Fruit fly (Drosophila melanogaster) whole organism, embryonic: ENCODE measurements around the gene CG14731.

ENCODE experiments used
- Aef1 ChIP-seq: fragments of 200-800 bp; sonication (Bioruptor generic); IDR thresholded peaks from 3 replicates; pipeline ENCODE4 v1.3.6; 2022; ENCODE audit warnings: missing biosample characterization, missing genetic modification characterization
- C15 ChIP-seq: fragments of 200-800 bp; sonication (Bioruptor generic); IDR thresholded peaks from 3 replicates; pipeline ENCODE4 v1.3.6; 2022; ENCODE audit warnings: missing biosample characterization, missing genetic modification characterization
- CG10209 ChIP-seq: fragments of 200-800 bp; sonication (Bioruptor generic); optimal IDR thresholded peaks from 3 replicates; lab custom pipeline; 2017; ENCODE audit warnings: missing biosample characterization, mild to moderate bottlenecking, missing genetic modification characterization, missing genetic modification reagents
- CG1024 ChIP-seq: fragments of 200-800 bp; sonication (Bioruptor generic); IDR thresholded peaks from 2 replicates; pipeline ENCODE4 v1.3.6; 2022; ENCODE audit warnings: missing biosample characterization, missing genetic modification characterization
- CG10654 ChIP-seq: fragments of 200-800 bp; sonication (Bioruptor generic); optimal IDR thresholded peaks from 2 replicates; lab custom pipeline; 2016; ENCODE audit warnings: missing biosample characterization, missing genetic modification characterization
- CG11560 ChIP-seq: fragments of 200-800 bp; sonication (Bioruptor generic); IDR thresholded peaks from 3 replicates; pipeline ENCODE4 v1.3.6; 2022; ENCODE audit warnings: missing biosample characterization, missing genetic modification characterization
- CG11695 ChIP-seq: fragments of 200-800 bp; sonication (Bioruptor generic); IDR thresholded peaks from 3 replicates; pipeline ENCODE4 v1.3.6; 2022; ENCODE audit warnings: missing biosample characterization, missing genetic modification characterization
- CG11723 ChIP-seq: fragments of 200-800 bp; sonication (Bioruptor generic); optimal IDR thresholded peaks from 2 replicates; lab custom pipeline; 2017; ENCODE audit warnings: missing biosample characterization, mild to moderate bottlenecking, missing genetic modification characterization
- CG1233 ChIP-seq: fragments of 200-800 bp; sonication (Bioruptor generic); optimal IDR thresholded peaks from 4 replicates; lab custom pipeline; 2018; ENCODE audit warnings: missing biosample characterization, mild to moderate bottlenecking, missing genetic modification characterization
- CG13296 ChIP-seq: fragments of 200-800 bp; sonication (Bioruptor generic); optimal IDR thresholded peaks from 3 replicates; lab custom pipeline; 2018; ENCODE audit warnings: missing biosample characterization, mild to moderate bottlenecking, missing genetic modification characterization
- CG13775 ChIP-seq: fragments of 200-800 bp; sonication (Bioruptor generic); optimal IDR thresholded peaks from 3 replicates; lab custom pipeline; 2017; ENCODE audit warnings: missing biosample characterization, mild to moderate bottlenecking, missing genetic modification characterization
- CG1529 ChIP-seq: fragments of 200-800 bp; sonication (Bioruptor generic); optimal IDR thresholded peaks from 3 replicates; lab custom pipeline; 2018; ENCODE audit warnings: missing biosample characterization, missing genetic modification characterization
- CG15601 ChIP-seq: fragments of 200-800 bp; sonication (Bioruptor generic); optimal IDR thresholded peaks from 3 replicates; lab custom pipeline; 2019; ENCODE audit warnings: missing biosample characterization, mild to moderate bottlenecking, missing genetic modification characterization, moderate library complexity
- CG16779 ChIP-seq: fragments of 200-800 bp; sonication (Bioruptor generic); IDR thresholded peaks from 2 replicates; pipeline ENCODE4 v1.3.6; 2022; ENCODE audit warnings: missing biosample characterization, missing genetic modification characterization
- CG17802 ChIP-seq: fragments of 200-800 bp; sonication (Bioruptor generic); optimal IDR thresholded peaks from 2 replicates; lab custom pipeline; 2018; ENCODE audit warnings: missing biosample characterization, mild to moderate bottlenecking, missing genetic modification characterization, moderate library complexity
- CG1832 ChIP-seq: fragments of 200-800 bp; sonication (Bioruptor generic); optimal IDR thresholded peaks from 2 replicates; lab custom pipeline; 2017; ENCODE audit warnings: missing biosample characterization, mild to moderate bottlenecking, missing genetic modification characterization, inconsistent platforms
- CG18476 ChIP-seq: fragments of 200-800 bp; sonication (Bioruptor generic); optimal IDR thresholded peaks from 2 replicates; lab custom pipeline; 2016; ENCODE audit warnings: missing biosample characterization, mild to moderate bottlenecking, missing genetic modification characterization
- CG18599 ChIP-seq: fragments of 200-800 bp; sonication (Bioruptor generic); optimal IDR thresholded peaks from 3 replicates; lab custom pipeline; 2017; ENCODE audit warnings: missing biosample characterization, missing genetic modification characterization, mild to moderate bottlenecking, moderate library complexity, missing genetic modification reagents
- CG2202 ChIP-seq: fragments of 200-800 bp; sonication (Bioruptor generic); optimal IDR thresholded peaks from 2 replicates; lab custom pipeline; 2018; ENCODE audit warnings: missing biosample characterization, mild to moderate bottlenecking, missing genetic modification characterization
- CG32767 ChIP-seq: fragments of 200-800 bp; sonication (Bioruptor generic); IDR thresholded peaks from 2 replicates; pipeline ENCODE4 v1.3.6; 2022; ENCODE audit warnings: missing biosample characterization, missing genetic modification characterization
- CG4404 ChIP-seq: fragments of 200-800 bp; sonication (Bioruptor generic); IDR thresholded peaks from 2 replicates; pipeline ENCODE4 v1.3.6; 2022; ENCODE audit warnings: missing biosample characterization, missing genetic modification characterization
- CG7357 ChIP-seq: fragments of 200-800 bp; sonication (Bioruptor generic); IDR thresholded peaks from 3 replicates; pipeline ENCODE4 v1.3.6; 2022; ENCODE audit warnings: missing biosample characterization, missing genetic modification characterization
- CG7786 ChIP-seq: fragments of 200-800 bp; sonication (Bioruptor generic); optimal IDR thresholded peaks from 2 replicates; lab custom pipeline; 2016; ENCODE audit warnings: missing biosample characterization, missing genetic modification characterization
- CG7987 ChIP-seq: fragments of 200-800 bp; sonication (Bioruptor generic); optimal IDR thresholded peaks from 2 replicates; lab custom pipeline; 2018; ENCODE audit warnings: missing biosample characterization, mild to moderate bottlenecking, missing genetic modification characterization, moderate library complexity
- CG9876 ChIP-seq: fragments of 200-800 bp; sonication (Bioruptor generic); optimal IDR thresholded peaks from 2 replicates; lab custom pipeline; 2016; ENCODE audit warnings: missing biosample characterization, missing genetic modification characterization
- HHEX ChIP-seq: fragments of 200-800 bp; sonication (Bioruptor generic); optimal IDR thresholded peaks from 3 replicates; lab custom pipeline; 2017; ENCODE audit warnings: missing biosample characterization, mild to moderate bottlenecking, missing genetic modification characterization, missing genetic modification reagents
- Kr ChIP-seq: fragments of 200-800 bp; sonication (Bioruptor generic); optimal IDR thresholded peaks from 2 replicates; lab custom pipeline; 2017; ENCODE audit warnings: missing biosample characterization, mild to moderate bottlenecking, missing genetic modification characterization
- Max ChIP-seq: fragments of 200-800 bp; sonication (Bioruptor generic); optimal IDR thresholded peaks from 2 replicates; lab custom pipeline; 2016; ENCODE audit warnings: missing biosample characterization, mild to moderate bottlenecking, missing genetic modification characterization
- NC2α ChIP-seq: fragments of 200-800 bp; sonication (Bioruptor generic); optimal IDR thresholded peaks from 2 replicates; lab custom pipeline; 2016; ENCODE audit warnings: missing biosample characterization, missing genetic modification characterization
- NK7.1 ChIP-seq: fragments of 200-800 bp; sonication (Bioruptor generic); optimal IDR thresholded peaks from 3 replicates; lab custom pipeline; 2016; ENCODE audit warnings: missing biosample characterization, missing genetic modification characterization
- TFAM ChIP-seq: fragments of 200-800 bp; sonication (Bioruptor generic); optimal IDR thresholded peaks from 2 replicates; lab custom pipeline; 2017; ENCODE audit warnings: missing biosample characterization, missing genetic modification characterization, inconsistent platforms
- Xrp1 ChIP-seq: fragments of 200-800 bp; sonication (Bioruptor generic); IDR thresholded peaks from 2 replicates; pipeline ENCODE4 v1.3.6; 2022; ENCODE audit warnings: missing biosample characterization, missing genetic modification characterization
- bigmax ChIP-seq: fragments of 200-800 bp; sonication (Bioruptor generic); optimal IDR thresholded peaks from 2 replicates; lab custom pipeline; 2018; ENCODE audit warnings: missing biosample characterization, mild to moderate bottlenecking, missing genetic modification characterization
- btn ChIP-seq: fragments of 200-800 bp; sonication (Bioruptor generic); optimal IDR thresholded peaks from 2 replicates; lab custom pipeline; 2016; ENCODE audit warnings: missing biosample characterization, missing genetic modification characterization
- cas ChIP-seq: fragments of 200-800 bp; sonication (Bioruptor generic); IDR thresholded peaks from 2 replicates; pipeline ENCODE4 v1.3.6; 2022; ENCODE audit warnings: missing biosample characterization, missing genetic modification characterization
- danr ChIP-seq: fragments of 200-800 bp; sonication (Bioruptor generic); IDR thresholded peaks from 2 replicates; pipeline ENCODE4 v1.3.6; 2022; ENCODE audit warnings: missing biosample characterization, missing genetic modification characterization
- dmrt99B ChIP-seq: fragments of 200-800 bp; sonication (Bioruptor generic); optimal IDR thresholded peaks from 2 replicates; lab custom pipeline; 2018; ENCODE audit warnings: missing biosample characterization, mild to moderate bottlenecking, missing genetic modification characterization, moderate library complexity
- ems ChIP-seq: fragments of 200-800 bp; sonication (Bioruptor generic); optimal IDR thresholded peaks from 3 replicates; lab custom pipeline; 2016; ENCODE audit warnings: missing biosample characterization, missing genetic modification characterization
- fd96Cb ChIP-seq: fragments of 200-800 bp; sonication (Bioruptor generic); optimal IDR thresholded peaks from 2 replicates; lab custom pipeline; 2018; ENCODE audit warnings: missing biosample characterization, mild to moderate bottlenecking, missing genetic modification characterization, moderate library complexity
- grn ChIP-seq: fragments of 200-800 bp; sonication (Bioruptor generic); optimal IDR thresholded peaks from 3 replicates; lab custom pipeline; 2017; ENCODE audit warnings: missing biosample characterization, missing genetic modification characterization
- gt ChIP-seq: fragments of 200-800 bp; sonication (Bioruptor generic); IDR thresholded peaks from 2 replicates; pipeline ENCODE4 v1.3.6; 2022; ENCODE audit warnings: missing biosample characterization, missing genetic modification characterization
- knrl ChIP-seq: fragments of 200-800 bp; sonication (Bioruptor generic); IDR thresholded peaks from 3 replicates; pipeline ENCODE4 v1.3.6; 2022; ENCODE audit warnings: missing biosample characterization, missing genetic modification characterization; ENCODE audit not compliant: partially characterized antibody
- nerfin-1 ChIP-seq: fragments of 200-800 bp; sonication (Bioruptor generic); optimal IDR thresholded peaks from 3 replicates; lab custom pipeline; 2019; ENCODE audit warnings: missing biosample characterization, mild to moderate bottlenecking, missing genetic modification characterization, moderate library complexity
- psq ChIP-seq: fragments of 200-800 bp; sonication (Bioruptor generic); optimal IDR thresholded peaks from 2 replicates; lab custom pipeline; 2017; ENCODE audit warnings: missing biosample characterization, missing genetic modification characterization
- tgo ChIP-seq: fragments of 200-800 bp; sonication (Bioruptor generic); IDR thresholded peaks from 3 replicates; pipeline ENCODE4 v1.3.6; 2022; ENCODE audit warnings: missing biosample characterization, missing genetic modification characterization
- tin ChIP-seq: fragments of 200-800 bp; sonication (Bioruptor generic); optimal IDR thresholded peaks from 3 replicates; lab custom pipeline; 2016; ENCODE audit warnings: missing biosample characterization, missing genetic modification characterization
- twi ChIP-seq: fragments of 200-800 bp; optimal IDR thresholded peaks from 2 replicates; lab custom pipeline; 2019; ENCODE audit warnings: missing biosample characterization, mild to moderate bottlenecking, missing genetic modification characterization, moderate library complexity
- usp ChIP-seq: fragments of >200 bp; optimal IDR thresholded peaks from 2 replicates; lab custom pipeline; 2017; ENCODE audit warnings: missing biosample characterization, missing genetic modification characterization
- zfh2 ChIP-seq: fragments of 200-800 bp; sonication (Bioruptor generic); optimal IDR thresholded peaks from 2 replicates; lab custom pipeline; 2016; ENCODE audit warnings: missing biosample characterization, missing genetic modification characterization

CG14731 gene

DNA sequence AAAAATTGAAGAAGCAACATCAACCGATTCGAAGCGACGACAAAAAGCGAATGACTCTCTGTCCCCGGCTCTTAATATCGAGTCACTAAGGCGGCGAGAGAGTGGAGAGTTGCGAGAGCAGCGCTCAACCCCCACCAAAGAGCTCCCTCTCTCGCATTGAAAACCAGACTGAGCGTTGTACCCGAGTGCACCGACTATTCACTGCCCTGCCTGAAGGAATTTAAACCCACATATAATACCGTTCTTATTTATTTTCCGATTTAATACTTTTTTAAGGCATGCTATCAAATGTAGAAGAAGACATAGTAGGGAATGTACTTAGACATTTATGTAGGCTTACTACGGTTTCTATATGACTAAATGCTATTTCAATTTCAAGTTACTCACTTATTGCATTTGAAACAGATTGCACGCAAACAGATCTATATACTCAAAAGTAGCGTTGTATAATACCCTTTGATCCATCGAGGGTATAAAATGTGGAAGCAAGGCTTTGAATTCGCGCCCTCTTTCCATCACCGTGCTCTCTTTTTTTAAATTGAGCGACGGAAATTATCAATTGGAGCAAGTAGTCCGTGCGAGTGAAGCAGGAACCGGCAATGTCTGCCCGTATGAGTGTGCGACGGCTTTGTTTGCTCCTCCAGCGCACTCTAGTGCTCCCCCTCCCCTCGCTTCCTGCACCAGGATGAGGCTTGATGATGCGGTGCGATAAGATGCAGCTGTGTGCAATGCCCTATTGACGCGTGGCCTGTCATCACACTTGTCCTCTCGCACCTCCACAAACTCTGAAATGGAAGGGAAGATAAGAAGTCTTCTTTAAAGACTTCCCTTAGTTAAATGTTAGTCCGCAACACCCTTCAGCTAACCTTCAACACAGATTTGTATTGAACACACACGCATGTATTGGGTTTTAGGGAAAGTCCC, 43.7 kb upstream of the CG14731 start, which contains the start of gene mthl5 (continued):
- TF ChIP-seq ems (GFP tag; lab: Kevin White, UChicago): peak; percentile 77
- peak; percentile 71 for TF ChIP-seq CG32767 (GFP tag; lab: Robert Waterston, UW)
- peak; percentile 71 for TF ChIP-seq CG7786 (GFP tag; lab: Kevin White, UChicago)
- TF ChIP-seq dmrt99B (tag; lab: Kevin White, UChicago): peak; percentile 86
- peak; percentile 78 for TF ChIP-seq HHEX
- TF ChIP-seq CG16779 (GFP tag; lab: Robert Waterston, UW): 0 out of 2 replicates have a peak, but pooled peaks have one; percentile 17
- peak; percentile 54 for TF ChIP-seq CG18476 (GFP tag; lab: Kevin White, UChicago)
- TF ChIP-seq Aef1 (GFP tag; lab: Robert Waterston, UW): peak; percentile 53
- TF ChIP-seq CG13296 (GFP tag; lab: Kevin White, UChicago): peak; percentile 59
- TF ChIP-seq gt (GFP tag; lab: Robert Waterston, UW): no peak
- peak; percentile 64 for TF ChIP-seq CG2202 (tag; lab: Kevin White, UChicago)
- TF ChIP-seq CG1233 (GFP tag; lab: Kevin White, UChicago): peak; percentile 70
- TF ChIP-seq CG11695 (GFP tag; lab: Robert Waterston, UW): peak; percentile 81
- TF ChIP-seq psq (GFP tag; lab: Kevin White, UChicago): peak; percentile 56
- peak; percentile 73 for TF ChIP-seq NC2α (GFP tag; lab: Kevin White, UChicago)
- peak; percentile 75 for TF ChIP-seq CG10654 (GFP tag; lab: Kevin White, UChicago)
- TF ChIP-seq twi (tag; lab: Kevin White, UChicago): peak; percentile 56
- TF ChIP-seq CG1529 (GFP tag; lab: Kevin White, UChicago): peak; percentile 77
- peak; percentile 78 for TF ChIP-seq nerfin-1
- TF ChIP-seq CG1832 (GFP tag; lab: Kevin White, UChicago): no peak
- TF ChIP-seq CG11560 (tag; lab: Robert Waterston, UW): peak; percentile 53; the same call in 1 of the 3 replicates
- TF ChIP-seq CG15601 (tag; lab: Kevin White, UChicago): peak; percentile 75
- peak; percentile 37 for TF ChIP-seq btn
- TF ChIP-seq TFAM: peak; percentile 16
- TF ChIP-seq CG11723 (GFP tag; lab: Kevin White, UChicago): peak; percentile 61
- TF ChIP-seq CG7357: peak; percentile 64; the same call in 1 of the 3 replicates
- TF ChIP-seq danr: peak; percentile 65
- TF ChIP-seq grn (GFP tag; lab: Kevin White, UChicago): peak; percentile 37
- 0 out of 3 replicates have a peak, but pooled peaks have one; percentile 47 for TF ChIP-seq C15 (GFP tag; lab: Robert Waterston, UW)
- TF ChIP-seq Xrp1 (GFP tag; lab: Robert Waterston, UW): peak; percentile 84
- TF ChIP-seq CG7987 (GFP tag; lab: Kevin White, UChicago): no peak
- peak; percentile 86 for TF ChIP-seq tin (GFP tag; lab: Kevin White, UChicago)
- peak; percentile 48 for TF ChIP-seq CG17802 (tag; lab: Kevin White, UChicago)
- peak; percentile 59 for TF ChIP-seq CG9876
- no peak for TF ChIP-seq knrl (GFP tag; lab: Robert Waterston, UW)
- TF ChIP-seq CG4404 (GFP tag; lab: Robert Waterston, UW): peak; percentile 70
- no peak for TF ChIP-seq zfh2 (GFP tag; lab: Kevin White, UChicago)
- peak; percentile 78 for TF ChIP-seq tgo (GFP tag; lab: Robert Waterston, UW)
- TF ChIP-seq Max: peak; percentile 48
- peak; percentile 84 for TF ChIP-seq fd96Cb (tag; lab: Kevin White, UChicago)
- TF ChIP-seq CG13775 (GFP tag; lab: Kevin White, UChicago): peak; percentile 76
- TF ChIP-seq bigmax (GFP tag; lab: Kevin White, UChicago): no peak
- no peak for TF ChIP-seq usp (GFP tag; lab: Kevin White, UChicago)
- no peak for TF ChIP-seq Kr
- TF ChIP-seq CG18599 (GFP tag; lab: Kevin White, UChicago): peak; percentile 73
- TF ChIP-seq NK7.1 (GFP tag; lab: Kevin White, UChicago): no peak
- peak; percentile 40; the same call in 1 of the 2 replicates for TF ChIP-seq CG1024 (GFP tag; lab: Robert Waterston, UW)
- TF ChIP-seq cas: no peak
- TF ChIP-seq CG10209: peak; percentile 85
